ENCODE assay signal across 6 fruit fly cellular contexts in the genomic region with DNA sequence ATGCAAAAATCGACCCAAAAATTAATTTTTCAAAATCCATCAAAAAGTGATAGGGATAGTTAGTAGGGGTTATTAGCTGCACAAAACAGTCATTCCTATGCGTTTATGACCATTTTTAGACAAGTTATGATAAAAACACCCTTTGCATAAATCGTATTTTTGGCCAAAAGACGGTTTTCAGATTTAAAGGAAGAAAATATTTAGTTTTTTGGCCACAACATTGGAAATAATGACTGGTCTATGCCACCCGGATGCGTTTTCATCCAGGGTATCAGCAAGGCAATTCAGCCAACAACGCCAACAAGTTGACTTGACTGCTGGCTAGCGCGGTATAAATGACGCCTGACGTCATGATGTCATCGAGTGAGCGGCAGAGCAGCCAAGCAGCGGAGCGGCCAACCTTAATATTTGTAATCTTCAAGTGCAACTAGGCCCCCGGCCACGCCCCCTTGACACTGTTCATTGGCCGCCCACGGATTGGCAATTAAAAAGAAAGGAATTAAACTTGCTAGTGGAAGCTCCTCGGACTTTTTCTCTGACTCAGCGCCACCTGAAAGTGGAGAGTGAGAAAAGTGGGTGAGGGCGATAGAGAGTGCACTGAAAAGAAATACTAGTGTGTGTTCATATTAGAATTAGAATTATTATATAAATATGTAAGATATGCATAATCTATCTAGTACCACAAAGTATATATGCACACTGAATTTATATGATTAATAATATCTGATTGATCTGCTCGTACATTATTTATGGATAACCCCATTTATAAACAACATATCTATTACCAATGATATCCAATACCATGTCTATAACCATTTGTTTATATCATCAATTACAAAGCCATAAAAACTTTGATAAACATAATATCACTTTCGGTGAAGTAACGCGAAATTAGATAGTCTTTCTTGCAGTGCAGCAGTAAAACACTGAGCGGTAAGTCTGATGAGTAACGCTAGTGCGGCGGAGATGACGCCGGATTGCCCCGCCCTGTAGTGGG.
TF ChIP-seq lines count a peak whose summit lies in the region.

No protein-coding gene starts in this region.

- TF ChIP-seq CTCF in whole organism, embryonic (GFP tag; optimal IDR thresholded peaks at IDR 0.05; lab: Kevin White, UChicago) = peak; percentile 19

TF ChIP-seq in whole organism, 6 proteins besides CTCF, POLR2A, EP300 and RAD21:
- TF ChIP-seq Dll (optimal IDR thresholded peaks at IDR 0.05; lab: Kevin White, UChicago) (no peak), pan (optimal IDR thresholded peaks at IDR 0.05; lab: Kevin White, UChicago) (peak; percentile 73)

TF ChIP-seq in whole organism, adult, 20 proteins besides CTCF, POLR2A, EP300 and RAD21 (continues in another document):
- peak; percentile 96 for TF ChIP-seq CG7101 (tag; optimal IDR thresholded peaks at IDR 0.05; lab: Kevin White, UChicago)
- TF ChIP-seq CG14711 (tag; optimal IDR thresholded peaks at IDR 0.05; lab: Kevin White, UChicago) = peak; percentile 85
- peak; percentile 74 for TF ChIP-seq CG1620 (GFP tag; optimal IDR thresholded peaks at IDR 0.05; lab: Kevin White, UChicago)
- peak; percentile 88 for TF ChIP-seq tj (GFP tag; optimal IDR thresholded peaks at IDR 0.05; lab: Kevin White, UChicago)
- peak; percentile 91 for TF ChIP-seq CG12768 (GFP tag; optimal IDR thresholded peaks at IDR 0.05; lab: Kevin White, UChicago)
- peak; percentile 82 for TF ChIP-seq ovo (GFP tag; optimal IDR thresholded peaks at IDR 0.05; lab: Kevin White, UChicago)
- TF ChIP-seq Clk (GFP tag; optimal IDR thresholded peaks at IDR 0.05; lab: Kevin White, UChicago) = peak; percentile 79
- peak; percentile 66 for TF ChIP-seq Mnt (GFP tag; optimal IDR thresholded peaks at IDR 0.05; lab: Kevin White, UChicago)
- TF ChIP-seq cnc (optimal IDR thresholded peaks at IDR 0.05; lab: Kevin White, UChicago) = no peak
- peak; percentile 80 for TF ChIP-seq cic (GFP tag; optimal IDR thresholded peaks at IDR 0.05; lab: Kevin White, UChicago)
- TF ChIP-seq pad (GFP tag; optimal IDR thresholded peaks at IDR 0.05; lab: Kevin White, UChicago) = peak; percentile 89
- TF ChIP-seq CG33017 (tag; optimal IDR thresholded peaks at IDR 0.05; lab: Kevin White, UChicago) = peak; percentile 91
- TF ChIP-seq CG5204 (GFP tag; optimal IDR thresholded peaks at IDR 0.05; lab: Kevin White, UChicago) = no peak
- TF ChIP-seq CG7045 (GFP tag; optimal IDR thresholded peaks at IDR 0.05; lab: Kevin White, UChicago) = peak; percentile 88
- TF ChIP-seq bab1 (GFP tag; optimal IDR thresholded peaks at IDR 0.05; lab: Kevin White, UChicago) = peak; percentile 95

TF ChIP-seq in whole organism, embryonic, 481 proteins besides CTCF, POLR2A, EP300 and RAD21 (continues in another document):
- no peak for TF ChIP-seq NC2β (GFP tag; optimal IDR thresholded peaks at IDR 0.05; lab: Kevin White, UChicago)
- TF ChIP-seq mld (GFP tag; IDR thresholded peaks at IDR 0.05; lab: Robert Waterston, UW; ENCODE audit: partially characterized antibody) = no peak
- TF ChIP-seq Kr (GFP tag; optimal IDR thresholded peaks at IDR 0.05; lab: Kevin White, UChicago) = no peak
- TF ChIP-seq NFAT (GFP tag; IDR thresholded peaks at IDR 0.05; lab: Robert Waterston, UW) = no peak; the same call in 1 of the 2 replicates
- no peak for TF ChIP-seq Trl (optimal IDR thresholded peaks at IDR 0.05; lab: Kevin White, UChicago)
- TF ChIP-seq Trl (GFP tag; optimal IDR thresholded peaks at IDR 0.05; lab: Kevin White, UChicago) = peak; percentile 9
- peak; percentile 39; the same call in 1 of the 2 replicates for TF ChIP-seq CG4730 (GFP tag; IDR thresholded peaks at IDR 0.05; lab: Robert Waterston, UW)
- TF ChIP-seq fd3F (GFP tag; optimal IDR thresholded peaks at IDR 0.05; lab: Kevin White, UChicago) = peak; percentile 85
- peak; percentile 47 to 48 for TF ChIP-seq Pdp1 (GFP tag; optimal IDR thresholded peaks at IDR 0.05; lab: Kevin White, UChicago)
- TF ChIP-seq z (GFP tag; IDR thresholded peaks at IDR 0.05; lab: Robert Waterston, UW) = no peak
- TF ChIP-seq CG42726 (GFP tag; IDR thresholded peaks at IDR 0.05; lab: Robert Waterston, UW; ENCODE audit: partially characterized antibody) = no peak
- TF ChIP-seq Xbp1 (GFP tag; optimal IDR thresholded peaks at IDR 0.05; lab: Kevin White, UChicago) = peak; percentile 77
- no peak for TF ChIP-seq CG1832 (GFP tag; optimal IDR thresholded peaks at IDR 0.05; lab: Kevin White, UChicago)
- 0 out of 2 replicates have a peak, but pooled peaks have one; percentile 26 for TF ChIP-seq gt (GFP tag; IDR thresholded peaks at IDR 0.05; lab: Robert Waterston, UW)
- peak; percentile 81 for TF ChIP-seq run (tag; optimal IDR thresholded peaks at IDR 0.05; lab: Kevin White, UChicago)

TF ChIP-seq in whole organism, prepupa, 60 proteins besides CTCF, POLR2A, EP300 and RAD21 (continues in another document):
- TF ChIP-seq Met (GFP tag; optimal IDR thresholded peaks at IDR 0.05; lab: Kevin White, UChicago) (peak; percentile 75), CG7368 (GFP tag; optimal IDR thresholded peaks at IDR 0.05; lab: Kevin White, UChicago) (peak; percentile 74), fd85E (GFP tag; optimal IDR thresholded peaks at IDR 0.05; lab: Kevin White, UChicago) (peak; percentile 50), topi (GFP tag; optimal IDR thresholded peaks at IDR 0.05; lab: Kevin White, UChicago) (peak; percentile 69), svp (GFP tag; lab: Kevin White, UChicago) (peak; percentile 58), Sox14 (GFP tag; optimal IDR thresholded peaks at IDR 0.05; lab: Kevin White, UChicago) (peak; percentile 60), Blimp-1 (GFP tag; optimal IDR thresholded peaks at IDR 0.05; lab: Kevin White, UChicago) (peak; percentile 65), CG9139 (GFP tag; optimal IDR thresholded peaks at IDR 0.05; lab: Kevin White, UChicago) (peak; percentile 70), acj6 (GFP tag; optimal IDR thresholded peaks at IDR 0.05; lab: Kevin White, UChicago) (peak; percentile 85), esn (GFP tag; optimal IDR thresholded peaks at IDR 0.05; lab: Kevin White, UChicago) (peak; percentile 81), dac (GFP tag; optimal IDR thresholded peaks at IDR 0.05; lab: Kevin White, UChicago) (peak; percentile 60), eg (GFP tag; IDR thresholded peaks at IDR 0.05; lab: Robert Waterston, UW) (peak; percentile 79), CG10669 (GFP tag; optimal IDR thresholded peaks at IDR 0.05; lab: Kevin White, UChicago) (peak; percentile 82), CG3919 (GFP tag; optimal IDR thresholded peaks at IDR 0.05; lab: Kevin White, UChicago) (peak; percentile 85), CG11902 (GFP tag; optimal IDR thresholded peaks at IDR 0.05; lab: Kevin White, UChicago) (peak; percentile 60), CG6854 (GFP tag; optimal IDR thresholded peaks at IDR 0.05; lab: Kevin White, UChicago) (peak; percentile 13)

TF ChIP-seq in whole organism, pupa, 21 proteins besides CTCF, POLR2A, EP300 and RAD21 (continues in another document):
- TF ChIP-seq fd96Ca (GFP tag; IDR thresholded peaks at IDR 0.05; lab: Robert Waterston, UW) (peak; percentile 22; the same call in 1 of the 3 replicates), D1 (tag; optimal IDR thresholded peaks at IDR 0.05; lab: Kevin White, UChicago) (no peak), CG4496 (GFP tag; IDR thresholded peaks at IDR 0.05; lab: Robert Waterston, UW) (peak; percentile 56; the same call in 2 of the 3 replicates), CG12605 (GFP tag; IDR thresholded peaks at IDR 0.05; lab: Robert Waterston, UW) (peak; percentile 36), EcR (GFP tag; optimal IDR thresholded peaks at IDR 0.05; lab: Kevin White, UChicago) (peak; percentile 34), CG17806 (tag; optimal IDR thresholded peaks at IDR 0.05; lab: Kevin White, UChicago) (peak; percentile 80), Pif1A (GFP tag; optimal IDR thresholded peaks at IDR 0.05; lab: Kevin White, UChicago) (peak; percentile 54), CG34367 (tag; optimal IDR thresholded peaks at IDR 0.05; lab: Kevin White, UChicago) (peak; percentile 73), Pif1B (GFP tag; optimal IDR thresholded peaks at IDR 0.05; lab: Kevin White, UChicago) (peak; percentile 53), CG14655 (GFP tag; optimal IDR thresholded peaks at IDR 0.05; lab: Kevin White, UChicago) (peak; percentile 87), CG13204 (GFP tag; optimal IDR thresholded peaks at IDR 0.05; lab: Kevin White, UChicago) (peak; percentile 50), CG8159 (tag; optimal IDR thresholded peaks at IDR 0.05; lab: Kevin White, UChicago) (peak; percentile 90), gl (tag; optimal IDR thresholded peaks at IDR 0.05; lab: Kevin White, UChicago) (peak; percentile 47), CG10348 (GFP tag; IDR thresholded peaks at IDR 0.05; lab: Robert Waterston, UW) (peak; percentile 43; the same call in 1 of the 2 replicates), rn (GFP tag; IDR thresholded peaks at IDR 0.05; lab: Robert Waterston, UW) (peak; percentile 49; the same call in 1 of the 2 replicates), Snoo (tag; optimal IDR thresholded peaks at IDR 0.05; lab: Kevin White, UChicago) (peak; percentile 74)

TF ChIP-seq in whole organism, wandering third instar larva, 38 proteins besides CTCF, POLR2A, EP300 and RAD21 (continues in another document):
- TF ChIP-seq dl (GFP tag; optimal IDR thresholded peaks at IDR 0.05; lab: Kevin White, UChicago; ENCODE audit: insufficient read depth in 1 of 2, partially characterized antibody in 2 of 2) = no peak
- peak; percentile 45 for TF ChIP-seq CG9705 (GFP tag; optimal IDR thresholded peaks at IDR 0.05; lab: Kevin White, UChicago)
- TF ChIP-seq woc (GFP tag; optimal IDR thresholded peaks at IDR 0.05; lab: Kevin White, UChicago) = no peak
- TF ChIP-seq GATAd (GFP tag; optimal IDR thresholded peaks at IDR 0.05; lab: Kevin White, UChicago) = no peak
- peak; percentile 78 for TF ChIP-seq h (GFP tag; optimal IDR thresholded peaks at IDR 0.05; lab: Kevin White, UChicago)
- no peak for TF ChIP-seq usp (GFP tag; optimal IDR thresholded peaks at IDR 0.05; lab: Kevin White, UChicago)
- TF ChIP-seq Dfd (GFP tag; optimal IDR thresholded peaks at IDR 0.05; lab: Kevin White, UChicago) = no peak
- no peak for TF ChIP-seq tai (GFP tag; optimal IDR thresholded peaks at IDR 0.05; lab: Kevin White, UChicago)
- no peak for TF ChIP-seq lola (GFP tag; optimal IDR thresholded peaks at IDR 0.05; lab: Kevin White, UChicago)
- TF ChIP-seq CrebA (GFP tag; optimal IDR thresholded peaks at IDR 0.05; lab: Kevin White, UChicago; ENCODE audit: borderline replicate concordance) = no peak
- peak; percentile 79 for TF ChIP-seq psq (GFP tag; optimal IDR thresholded peaks at IDR 0.05; lab: Kevin White, UChicago)
- no peak for TF ChIP-seq Rel (GFP tag; optimal IDR thresholded peaks at IDR 0.05; lab: Kevin White, UChicago)
- TF ChIP-seq Rel (tag; optimal IDR thresholded peaks at IDR 0.05; lab: Kevin White, UChicago) = no peak
- no peak for TF ChIP-seq pan (optimal IDR thresholded peaks at IDR 0.05; lab: Kevin White, UChicago)
- no peak for TF ChIP-seq jim (GFP tag; optimal IDR thresholded peaks at IDR 0.05; lab: Kevin White, UChicago)
- TF ChIP-seq Hnf4 (GFP tag; optimal IDR thresholded peaks at IDR 0.05; lab: Kevin White, UChicago) = no peak
- TF ChIP-seq brk (GFP tag; optimal IDR thresholded peaks at IDR 0.05; lab: Kevin White, UChicago) = no peak
- TF ChIP-seq fru (GFP tag; optimal IDR thresholded peaks at IDR 0.05; lab: Kevin White, UChicago) = peak; percentile 72
- TF ChIP-seq ey (GFP tag; optimal IDR thresholded peaks at IDR 0.05; lab: Kevin White, UChicago) = peak; percentile 63
- TF ChIP-seq CG32264 (GFP tag; optimal IDR thresholded peaks at IDR 0.05; lab: Kevin White, UChicago) = no peak
